Worm (Caenorhabditis elegans) whole organism, L1 larva: ENCODE data around the gene F11D11.3.

Experiments
- aha-1 ChIP-seq: fragments of 150-350 bp; optimal IDR thresholded peaks from 2 replicates; lab custom pipeline; 2014; ENCODE audit warnings: missing biosample characterization, missing genetic modification characterization
- fos-1 ChIP-seq: fragments of 150-350 bp; optimal IDR thresholded peaks from 2 replicates; lab custom pipeline; 2014; ENCODE audit warnings: missing biosample characterization, missing genetic modification characterization
- lin-13 ChIP-seq: fragments of 150-350 bp; optimal IDR thresholded peaks from 2 replicates; lab custom pipeline; 2014; ENCODE audit warnings: missing biosample characterization, missing genetic modification reagents, missing genetic modification characterization
- lin-15B ChIP-seq: fragments of 150-350 bp; sonication (generic microtip); optimal IDR thresholded peaks from 3 replicates; lab custom pipeline; 2014; ENCODE audit warnings: missing biosample characterization, missing genetic modification characterization
- lir-3 ChIP-seq: sonication (generic microtip); optimal IDR thresholded peaks from 2 replicates; lab custom pipeline; 2016; ENCODE audit warnings: mild to moderate bottlenecking, missing genetic modification characterization, moderate library complexity, missing compliant biosample characterization; ENCODE audit not compliant: poor library complexity
- snpc-4 ChIP-seq: fragments of 150-350 bp; optimal IDR thresholded peaks from 2 replicates; lab custom pipeline; 2014; ENCODE audit warnings: missing biosample characterization, missing genetic modification characterization

DNA sequence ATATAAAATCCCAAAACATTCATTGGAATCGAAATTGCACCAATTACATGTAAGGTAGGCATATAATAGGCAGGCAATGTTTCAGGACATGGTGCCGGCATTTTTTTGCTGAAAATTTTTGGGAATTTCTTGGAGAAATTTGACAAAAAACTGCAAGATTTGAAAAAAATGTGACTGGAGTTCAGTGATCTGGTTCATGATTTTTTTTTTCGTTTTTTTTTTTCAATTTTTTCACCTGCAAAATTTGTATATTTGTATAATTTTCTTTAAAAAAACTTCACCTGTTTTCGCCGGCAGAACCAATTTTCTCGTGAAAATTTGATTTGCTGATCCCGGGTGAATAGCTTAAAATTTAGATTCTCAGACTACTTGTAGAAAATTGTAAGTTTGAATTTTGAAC is 46.3 kb upstream of the F11D11.3 start, which contains the start of gene sri-10:
- TF ChIP-seq fos-1 (tag; lab: Kevin White, UChicago) (no peak), lin-13 (no peak), snpc-4 (tag; lab: Kevin White, UChicago) (no peak), aha-1 (tag; lab: Kevin White, UChicago) (no peak), lir-3 (tag; lab: Kevin White, UChicago) (no peak), lin-15B (no peak)
